Fruit fly (Drosophila melanogaster): ENCODE measurements around the gene CG5937.

DNA sequence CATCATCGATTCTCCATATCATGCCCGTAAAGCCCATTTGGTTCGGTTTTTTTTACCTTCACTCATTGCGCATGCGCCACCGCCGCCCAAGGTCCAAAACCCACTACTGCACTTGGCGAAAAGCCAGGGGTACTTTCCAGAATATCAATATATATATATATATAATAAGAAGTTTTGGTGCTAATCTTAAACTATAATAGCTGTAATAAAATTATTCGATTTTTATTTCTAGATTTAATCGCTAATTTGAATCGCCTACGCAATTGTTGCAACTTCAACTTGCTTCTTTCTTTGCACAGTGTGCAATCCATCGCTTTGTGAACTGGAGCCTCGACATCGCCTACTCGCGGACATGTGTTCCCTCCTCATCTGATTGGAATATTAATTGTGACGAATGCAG lies 36.0 kb upstream of the CG5937 start:
- TF ChIP-seq Clk (GFP tag; optimal IDR thresholded peaks at IDR 0.05), result no peak
- no peak for TF ChIP-seq CG5204 (GFP tag; optimal IDR thresholded peaks at IDR 0.05)
- no peak for TF ChIP-seq CG11617 (GFP tag; optimal IDR thresholded peaks at IDR 0.05)
- no peak for TF ChIP-seq CG12768 (GFP tag; optimal IDR thresholded peaks at IDR 0.05)
- no peak for TF ChIP-seq ovo (GFP tag; optimal IDR thresholded peaks at IDR 0.05)
